Worm (Caenorhabditis elegans) whole organism, early embryonic: Measurements from ENCODE around the gene srh-41.

Experiments used
- B0310.2 ChIP-seq: sonication (generic microtip); optimal IDR thresholded peaks from 2 replicates; lab custom pipeline; 2016; ENCODE audit warnings: mild to moderate bottlenecking, missing genetic modification characterization, missing compliant biosample characterization
- F13C5.2 ChIP-seq: sonication (generic microtip); optimal IDR thresholded peaks from 2 replicates; lab custom pipeline; 2017; ENCODE audit warnings: mild to moderate bottlenecking, missing genetic modification characterization, inconsistent platforms, missing compliant biosample characterization
- aly-1 ChIP-seq: sonication (generic microtip); optimal IDR thresholded peaks from 2 replicates; lab custom pipeline; 2016; ENCODE audit warnings: missing genetic modification characterization, missing compliant biosample characterization
- ama-1 ChIP-seq: fragments of 150-350 bp; optimal IDR thresholded peaks from 2 replicates; lab custom pipeline; 2014
- ceh-13 ChIP-seq: fragments of 200-800 bp; sonication (Bioruptor generic); optimal IDR thresholded peaks from 2 replicates; lab custom pipeline; 2018; ENCODE audit warnings: mild to moderate bottlenecking, missing genetic modification characterization, missing compliant biosample characterization
- ceh-36 ChIP-seq: sonication (generic microtip); optimal IDR thresholded peaks from 2 replicates; lab custom pipeline; 2016; ENCODE audit warnings: missing genetic modification characterization, inconsistent platforms, missing compliant biosample characterization
- ets-7 ChIP-seq: sonication (generic microtip); optimal IDR thresholded peaks from 2 replicates; lab custom pipeline; 2016; ENCODE audit warnings: missing genotype, missing genetic modification characterization, missing compliant biosample characterization
- flt-1 ChIP-seq: fragments of 200-800 bp; sonication (Bioruptor generic); IDR thresholded peaks from 2 replicates; pipeline ENCODE4 v1.3.6; 2022; ENCODE audit warnings: missing genetic modification characterization, missing compliant biosample characterization
- hmbx-1 ChIP-seq: sonication (generic microtip); optimal IDR thresholded peaks from 2 replicates; lab custom pipeline; 2016; ENCODE audit warnings: mild to moderate bottlenecking, missing genetic modification characterization, missing compliant biosample characterization
- hmg-4 ChIP-seq: fragments of 200-800 bp; sonication (Bioruptor generic); optimal IDR thresholded peaks from 2 replicates; lab custom pipeline; 2018; ENCODE audit warnings: mild to moderate bottlenecking, missing genetic modification characterization, missing compliant biosample characterization
- hnd-1 ChIP-seq: sonication (generic microtip); optimal IDR thresholded peaks from 2 replicates; lab custom pipeline; 2016; ENCODE audit warnings: missing genetic modification characterization, missing compliant biosample characterization
- pes-1 ChIP-seq: fragments of 200-800 bp; sonication (Bioruptor generic); IDR thresholded peaks from 2 replicates; pipeline ENCODE4 v1.3.6; 2022; ENCODE audit warnings: missing genetic modification reagents, missing genetic modification characterization, missing compliant biosample characterization
- scrt-1 ChIP-seq: fragments of 200-800 bp; sonication (Bioruptor generic); IDR thresholded peaks from 2 replicates; pipeline ENCODE4 v1.3.6; 2022; ENCODE audit warnings: missing genetic modification characterization, missing compliant biosample characterization
- sea-1 ChIP-seq: fragments of 200-800 bp; sonication (Bioruptor generic); conservative IDR thresholded peaks from 2 replicates; pipeline ENCODE4 v1.3.6; 2022; ENCODE audit warnings: missing genetic modification characterization, missing compliant biosample characterization
- tbx-11 ChIP-seq: fragments of 200-800 bp; sonication (Bioruptor generic); IDR thresholded peaks from 2 replicates; pipeline ENCODE4 v1.3.6; 2022; ENCODE audit warnings: missing genetic modification characterization, missing compliant biosample characterization
- tbx-37 ChIP-seq: fragments of 200-800 bp; sonication (Bioruptor generic); conservative IDR thresholded peaks from 2 replicates; pipeline ENCODE4 v1.3.6; 2022; ENCODE audit warnings: missing genetic modification reagents, missing genetic modification characterization, missing compliant biosample characterization
- tra-4 ChIP-seq: sonication (generic microtip); optimal IDR thresholded peaks from 2 replicates; lab custom pipeline; 2017; ENCODE audit warnings: missing genetic modification characterization, missing compliant biosample characterization

The srh-41 gene

ce11 chrII:14287277-14287676 lies at the start of gene srh-41:
Gene srh-41 (minus strand): TSS chrII:14287377.
- TF ChIP-seq ceh-36 (no peak), hnd-1 (tag; lab: Kevin White, UChicago) (no peak), B0310.2 (tag; lab: Kevin White, UChicago) (no peak), ets-7 (tag; lab: Kevin White, UChicago) (no peak), ama-1 (lab: Kevin White, UChicago) (no peak), sea-1 (no peak), flt-1 (GFP tag; lab: Robert Waterston, UW) (no peak), hmbx-1 (tag; lab: Kevin White, UChicago) (no peak), tbx-11 (GFP tag; lab: Robert Waterston, UW) (no peak), F13C5.2 (no peak), tra-4 (tag; lab: Kevin White, UChicago) (no peak)

ce11 chrII:14321225-14321624 lies 34.0 kb upstream of the srh-41 start:
- no peak for TF ChIP-seq aly-1 (tag; lab: Kevin White, UChicago)
- TF ChIP-seq scrt-1 (GFP tag; lab: Robert Waterston, UW), result no peak
- no peak for TF ChIP-seq ceh-13
- no peak for TF ChIP-seq F13C5.2
- no peak for TF ChIP-seq B0310.2 (tag; lab: Kevin White, UChicago)
- no peak for TF ChIP-seq sea-1
- TF ChIP-seq tbx-11 (GFP tag; lab: Robert Waterston, UW), result no peak
- no peak for TF ChIP-seq ceh-36
- TF ChIP-seq flt-1 (GFP tag; lab: Robert Waterston, UW), result no peak
- no peak for TF ChIP-seq hmbx-1 (tag; lab: Kevin White, UChicago)
- TF ChIP-seq ama-1 (lab: Kevin White, UChicago), result no peak
- no peak for TF ChIP-seq tra-4 (tag; lab: Kevin White, UChicago)
- no peak for TF ChIP-seq ets-7 (tag; lab: Kevin White, UChicago)
- TF ChIP-seq hmg-4 (GFP tag; lab: Kevin White, UChicago), result no peak
- no peak for TF ChIP-seq tbx-37 (GFP tag; lab: Robert Waterston, UW)

ce11 chrII:14319227-14319626 lies 32.0 kb upstream of the srh-41 start:
- no peak for TF ChIP-seq pes-1 (GFP tag; lab: Robert Waterston, UW)
- no peak for TF ChIP-seq F13C5.2
- TF ChIP-seq hmbx-1 (tag; lab: Kevin White, UChicago), result no peak
- no peak for TF ChIP-seq hmg-4 (GFP tag; lab: Kevin White, UChicago)
- no peak for TF ChIP-seq B0310.2 (tag; lab: Kevin White, UChicago)
- TF ChIP-seq scrt-1 (GFP tag; lab: Robert Waterston, UW), result no peak
- no peak for TF ChIP-seq flt-1 (GFP tag; lab: Robert Waterston, UW)
- no peak for TF ChIP-seq ets-7 (tag; lab: Kevin White, UChicago)
- no peak for TF ChIP-seq tra-4 (tag; lab: Kevin White, UChicago)
- no peak for TF ChIP-seq tbx-11 (GFP tag; lab: Robert Waterston, UW)
- no peak for TF ChIP-seq ceh-13
- TF ChIP-seq hnd-1 (tag; lab: Kevin White, UChicago), result no peak
- no peak for TF ChIP-seq tbx-37 (GFP tag; lab: Robert Waterston, UW)
- no peak for TF ChIP-seq ceh-36

ce11 chrII:14318027-14318426 lies 30.9 kb upstream of the srh-41 start, which contains the start of gene Y54G11A.14:
Gene Y54G11A.14 (plus strand): TSS chrII:14318158.
- TF ChIP-seq sea-1 (no peak), hmbx-1 (tag; lab: Kevin White, UChicago) (no peak), tbx-37 (GFP tag; lab: Robert Waterston, UW) (no peak), ceh-36 (no peak), scrt-1 (GFP tag; lab: Robert Waterston, UW) (no peak), ceh-13 (no peak), ets-7 (tag; lab: Kevin White, UChicago) (no peak), aly-1 (tag; lab: Kevin White, UChicago) (no peak), tra-4 (tag; lab: Kevin White, UChicago) (no peak), tbx-11 (GFP tag; lab: Robert Waterston, UW) (no peak), flt-1 (GFP tag; lab: Robert Waterston, UW) (no peak), B0310.2 (tag; lab: Kevin White, UChicago) (no peak), ama-1 (lab: Kevin White, UChicago) (no peak), hnd-1 (tag; lab: Kevin White, UChicago) (no peak), hmg-4 (GFP tag; lab: Kevin White, UChicago) (no peak), pes-1 (GFP tag; lab: Robert Waterston, UW) (no peak)

- TF ChIP-seq ets-7 (tag; lab: Kevin White, UChicago) (no peak), hmg-4 (GFP tag; lab: Kevin White, UChicago) (no peak), B0310.2 (tag; lab: Kevin White, UChicago) (no peak), hnd-1 (tag; lab: Kevin White, UChicago) (no peak), tbx-37 (GFP tag; lab: Robert Waterston, UW) (no peak), ama-1 (lab: Kevin White, UChicago) (no peak), flt-1 (GFP tag; lab: Robert Waterston, UW) (no peak), tra-4 (tag; lab: Kevin White, UChicago) (no peak), scrt-1 (GFP tag; lab: Robert Waterston, UW) (no peak), ceh-36 (no peak), tbx-11 (GFP tag; lab: Robert Waterston, UW) (no peak), aly-1 (tag; lab: Kevin White, UChicago) (no peak), pes-1 (GFP tag; lab: Robert Waterston, UW) (no peak)
Measured at ce11 chrII:14312182-14312581, 25.0 kb upstream of the srh-41 start.

ce11 chrII:14311537-14311936 lies 24.4 kb upstream of the srh-41 start:
- TF ChIP-seq F13C5.2 (no peak), aly-1 (tag; lab: Kevin White, UChicago) (no peak), ceh-36 (no peak), sea-1 (no peak), flt-1 (GFP tag; lab: Robert Waterston, UW) (no peak), hmbx-1 (tag; lab: Kevin White, UChicago) (no peak), ama-1 (lab: Kevin White, UChicago) (no peak), tbx-37 (GFP tag; lab: Robert Waterston, UW) (no peak), tra-4 (tag; lab: Kevin White, UChicago) (no peak), pes-1 (GFP tag; lab: Robert Waterston, UW) (no peak), tbx-11 (GFP tag; lab: Robert Waterston, UW) (no peak), hnd-1 (tag; lab: Kevin White, UChicago) (no peak)
